Fruit fly (Drosophila melanogaster): Measurements from ENCODE around the gene CG2694.

Gene CG2694

DNA sequence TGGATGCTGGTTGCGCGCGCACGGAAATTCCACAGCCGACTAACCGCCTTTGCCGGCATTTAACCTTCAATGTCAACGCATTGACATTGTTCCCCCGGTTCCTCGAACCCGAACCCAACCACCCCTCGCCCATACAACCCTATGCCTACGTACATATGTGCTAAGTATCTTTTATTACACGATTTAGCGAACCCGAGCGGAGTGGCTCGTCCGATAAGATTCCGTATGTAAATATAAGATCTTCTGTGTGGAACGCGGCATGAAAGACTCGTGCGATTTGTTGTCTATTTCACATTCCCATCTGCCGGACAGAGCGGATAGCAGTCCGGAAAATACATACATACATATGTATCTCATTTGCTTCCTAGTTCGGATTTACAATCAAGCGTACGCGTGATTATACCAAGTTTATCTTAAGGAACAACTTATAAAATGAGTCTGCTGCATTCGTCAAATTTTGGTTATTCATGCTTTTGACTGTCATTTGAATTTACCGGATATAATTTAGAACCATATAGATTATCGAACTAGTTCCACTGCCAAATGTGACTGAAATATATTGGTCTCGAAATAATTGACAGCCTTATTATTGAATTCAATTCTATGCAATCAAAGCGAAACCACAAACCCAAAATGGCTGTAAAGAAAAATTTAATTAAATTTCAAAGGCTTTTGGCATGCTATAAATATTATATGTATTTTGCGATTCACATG, 6.3 kb upstream of the CG2694 start, which contains the start of gene CG2680:
Gene CG2680 (minus strand): TSS at position 51 of the 714 bp plus-strand sequence.
- peak; percentile 24 for TF ChIP-seq EcR (GFP tag; optimal IDR thresholded peaks at IDR 0.05)
- TF ChIP-seq CG17806 (tag; optimal IDR thresholded peaks at IDR 0.05), result no peak
- TF ChIP-seq CG32121 (GFP tag; IDR thresholded peaks at IDR 0.05), result no peak
- TF ChIP-seq CG15710 (tag; optimal IDR thresholded peaks at IDR 0.05), result no peak
- TF ChIP-seq CG10348 (GFP tag; IDR thresholded peaks at IDR 0.05), result no peak
- no peak for TF ChIP-seq CG12605 (GFP tag; IDR thresholded peaks at IDR 0.05)
- no peak for TF ChIP-seq CG8301 (tag; optimal IDR thresholded peaks at IDR 0.05)

DNA sequence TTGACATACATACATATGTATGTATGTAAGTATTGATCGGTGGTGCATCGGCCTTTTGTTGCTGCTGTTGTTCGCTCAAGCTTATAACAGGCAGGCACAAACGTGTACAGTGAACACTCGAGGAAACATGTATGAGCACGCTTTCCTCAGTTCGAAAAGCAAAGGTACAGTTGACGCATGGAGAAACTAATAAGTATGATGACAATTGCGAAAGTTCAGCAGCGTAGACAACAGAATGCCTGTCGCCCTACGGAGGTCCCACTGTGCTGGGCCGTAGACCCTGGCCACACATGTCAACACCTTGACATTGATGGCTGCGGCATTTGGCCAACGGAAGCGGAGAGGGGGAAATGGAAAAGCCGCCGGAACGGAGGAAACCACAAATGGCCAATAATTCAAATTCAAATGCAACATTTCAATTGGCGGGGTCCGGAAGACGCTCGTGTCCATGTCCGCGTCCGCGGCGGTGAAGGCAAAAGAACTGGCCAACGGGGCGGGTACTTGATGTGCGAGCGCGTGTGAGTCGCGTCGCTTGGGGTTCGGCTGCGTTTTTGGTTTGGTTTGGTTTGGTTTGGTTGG, 5.6 kb upstream of the CG2694 start, which contains the start of gene CG2681:
Gene CG2681 (plus strand): TSS at position 529 of the 579 bp plus-strand sequence.
- peak; percentile 81 for TF ChIP-seq CG4496 (GFP tag; IDR thresholded peaks at IDR 0.05)
- no peak for TF ChIP-seq EcR (GFP tag; optimal IDR thresholded peaks at IDR 0.05)
- no peak for TF ChIP-seq CG14655 (GFP tag; optimal IDR thresholded peaks at IDR 0.05)
- peak; percentile 26; the same call in 1 of the 2 replicates for TF ChIP-seq CG10348 (GFP tag; IDR thresholded peaks at IDR 0.05)
- TF ChIP-seq CG17806 (tag; optimal IDR thresholded peaks at IDR 0.05), result no peak
- 0 out of 2 replicates have a peak, but pooled peaks have one; percentile 34 for TF ChIP-seq CG12605 (GFP tag; IDR thresholded peaks at IDR 0.05)
- TF ChIP-seq fd96Ca (GFP tag; IDR thresholded peaks at IDR 0.05), result peak; percentile 61
- no peak for TF ChIP-seq rn (GFP tag; IDR thresholded peaks at IDR 0.05)
- TF ChIP-seq CG15710 (tag; optimal IDR thresholded peaks at IDR 0.05), result no peak
- TF ChIP-seq CG8159 (tag; optimal IDR thresholded peaks at IDR 0.05), result no peak
- TF ChIP-seq Snoo (tag; optimal IDR thresholded peaks at IDR 0.05), result no peak
- no peak for TF ChIP-seq CG13204 (GFP tag; optimal IDR thresholded peaks at IDR 0.05)
- TF ChIP-seq D1 (tag; optimal IDR thresholded peaks at IDR 0.05), result no peak
- no peak for TF ChIP-seq CG8301 (tag; optimal IDR thresholded peaks at IDR 0.05)
- peak; percentile 47 for TF ChIP-seq Ets98B (GFP tag; IDR thresholded peaks at IDR 0.05)
- TF ChIP-seq gl (tag; optimal IDR thresholded peaks at IDR 0.05), result no peak
- no peak for TF ChIP-seq CG34367 (tag; optimal IDR thresholded peaks at IDR 0.05)

DNA sequence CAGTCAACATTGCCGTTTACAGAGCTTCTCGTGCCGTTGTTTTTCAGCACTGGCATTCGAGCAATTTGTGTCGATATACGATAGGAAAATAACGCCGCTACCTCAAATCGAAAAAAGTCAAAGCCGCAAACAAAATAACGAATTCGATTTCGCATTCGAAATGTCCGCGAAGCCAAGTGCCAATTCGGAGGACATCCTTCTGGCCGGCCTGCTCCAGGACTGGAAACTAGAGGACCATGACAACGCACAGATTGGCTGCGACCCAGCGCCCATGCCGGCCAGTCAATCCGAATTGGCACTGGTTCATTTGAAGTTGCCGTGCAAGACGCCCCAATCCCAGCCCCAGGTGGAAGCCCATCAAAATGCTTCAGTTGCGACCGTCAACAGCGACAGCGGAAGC, 851 bp downstream of the CG2694 start:
- TF ChIP-seq Ets98B (GFP tag; IDR thresholded peaks at IDR 0.05), result 0 out of 2 replicates have a peak, but pooled peaks have one; percentile 8
- no peak for TF ChIP-seq CG17806 (tag; optimal IDR thresholded peaks at IDR 0.05)
- no peak for TF ChIP-seq CG34367 (tag; optimal IDR thresholded peaks at IDR 0.05)
- TF ChIP-seq fd96Ca (GFP tag; IDR thresholded peaks at IDR 0.05), result peak; percentile 54; the same call in 1 of the 3 replicates
- 0 out of 3 replicates have a peak, but pooled peaks have one; percentile 17 for TF ChIP-seq CG4496 (GFP tag; IDR thresholded peaks at IDR 0.05)

- TF ChIP-seq CG15710 (tag; optimal IDR thresholded peaks at IDR 0.05) (no peak), CG4496 (GFP tag; IDR thresholded peaks at IDR 0.05) (no peak), CG17806 (tag; optimal IDR thresholded peaks at IDR 0.05) (no peak), CG32121 (GFP tag; IDR thresholded peaks at IDR 0.05) (no peak), fd96Ca (GFP tag; IDR thresholded peaks at IDR 0.05) (no peak), CG8301 (tag; optimal IDR thresholded peaks at IDR 0.05) (no peak), gl (tag; optimal IDR thresholded peaks at IDR 0.05) (no peak), rn (GFP tag; IDR thresholded peaks at IDR 0.05) (no peak), CG12605 (GFP tag; IDR thresholded peaks at IDR 0.05) (no peak), CG9948 (tag; optimal IDR thresholded peaks at IDR 0.05) (no peak), Snoo (tag; optimal IDR thresholded peaks at IDR 0.05) (no peak)
Observed at dm6 chrX:2720122-2720521, 6.2 kb downstream of the CG2694 start, which contains the start of gene CG2701. Gene CG2701, minus strand, starts transcription at chrX:2720327.

dm6 chrX:2726420-2726819, 12.5 kb downstream of the CG2694 start, which contains the start of gene vilya:
Gene vilya, plus strand, starts transcription at chrX:2726678.
- TF ChIP-seq D1 (tag; optimal IDR thresholded peaks at IDR 0.05) (no peak), rn (GFP tag; IDR thresholded peaks at IDR 0.05) (no peak), CG4496 (GFP tag; IDR thresholded peaks at IDR 0.05) (no peak), EcR (GFP tag; optimal IDR thresholded peaks at IDR 0.05) (no peak), CG8301 (tag; optimal IDR thresholded peaks at IDR 0.05) (no peak), CG9948 (tag; optimal IDR thresholded peaks at IDR 0.05) (no peak), CG32121 (GFP tag; IDR thresholded peaks at IDR 0.05) (no peak), CG13204 (GFP tag; optimal IDR thresholded peaks at IDR 0.05) (no peak), fd96Ca (GFP tag; IDR thresholded peaks at IDR 0.05) (no peak), Pif1B (GFP tag; optimal IDR thresholded peaks at IDR 0.05) (no peak), CG17806 (tag; optimal IDR thresholded peaks at IDR 0.05) (no peak), gl (tag; optimal IDR thresholded peaks at IDR 0.05) (no peak), Snoo (tag; optimal IDR thresholded peaks at IDR 0.05) (no peak), CG12605 (GFP tag; IDR thresholded peaks at IDR 0.05) (no peak), Pif1A (GFP tag; optimal IDR thresholded peaks at IDR 0.05) (no peak), CG10348 (GFP tag; IDR thresholded peaks at IDR 0.05) (no peak)

dm6 chrX:2727506-2727905, 13.6 kb downstream of the CG2694 start, which contains the start of gene dwg:
Gene dwg, plus strand, starts transcription at chrX:2727698.
- TF ChIP-seq D1 (tag; optimal IDR thresholded peaks at IDR 0.05), result no peak
- TF ChIP-seq CG17806 (tag; optimal IDR thresholded peaks at IDR 0.05), result no peak
- TF ChIP-seq CG13204 (GFP tag; optimal IDR thresholded peaks at IDR 0.05), result no peak
- no peak for TF ChIP-seq CG9948 (tag; optimal IDR thresholded peaks at IDR 0.05)
- TF ChIP-seq EcR (GFP tag; optimal IDR thresholded peaks at IDR 0.05), result no peak
- no peak for TF ChIP-seq CG4496 (GFP tag; IDR thresholded peaks at IDR 0.05)
